Worm (Caenorhabditis elegans) whole organism, mixed stage, embryonic: ENCODE results near the gene natc-1.

Source experiments
- mep-1 ChIP-seq: fragments of 150-350 bp; optimal IDR thresholded peaks from 2 replicates; lab custom pipeline; 2017; ENCODE audit warnings: missing biosample characterization, missing genetic modification reagents, missing genetic modification characterization, inconsistent platforms
- nhr-28 ChIP-seq: fragments of 150-350 bp; optimal IDR thresholded peaks from 2 replicates; lab custom pipeline; 2014; ENCODE audit warnings: missing biosample characterization, missing genetic modification characterization

DNA sequence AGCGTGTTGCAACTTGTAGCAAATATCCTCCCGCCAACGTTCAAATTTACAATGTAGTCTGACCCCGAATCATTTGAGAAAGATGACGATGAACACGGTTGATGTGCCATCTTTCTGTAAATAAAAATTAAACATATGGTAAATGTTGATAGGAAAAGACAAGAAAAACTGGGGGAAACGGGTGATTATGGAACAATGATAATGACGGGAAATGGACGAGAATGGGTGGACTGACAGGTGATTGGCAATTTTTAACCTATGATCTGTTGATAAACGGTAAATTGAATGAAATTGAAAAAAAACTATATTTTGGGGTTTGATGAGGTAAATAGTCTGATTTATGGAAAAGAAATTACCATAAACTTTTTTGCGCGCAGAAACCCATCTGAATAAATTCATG lies 1.9 kb upstream of the natc-1 start, which contains the start of gene T23B12.6:
- TF ChIP-seq nhr-28 (tag; lab: Kevin White, UChicago) (no peak), mep-1 (tag; lab: Kevin White, UChicago) (no peak)
